Fruit fly (Drosophila melanogaster) whole organism, pupa: Measurements from ENCODE around the gene CG31122.

Experiments
- CG10348 ChIP-seq: fragments of 200-800 bp; sonication (Bioruptor generic); IDR thresholded peaks from 2 replicates; pipeline ENCODE4 v1.3.6; 2022; ENCODE audit warnings: missing biosample characterization, missing genetic modification characterization
- CG12605 ChIP-seq: fragments of 200-800 bp; sonication (Bioruptor generic); IDR thresholded peaks from 2 replicates; pipeline ENCODE4 v1.3.6; 2022; ENCODE audit warnings: missing biosample characterization, missing genetic modification characterization
- CG13204 ChIP-seq: fragments of 200-800 bp; sonication (Bioruptor generic); optimal IDR thresholded peaks from 2 replicates; lab custom pipeline; 2018; ENCODE audit warnings: missing biosample characterization, mild to moderate bottlenecking, missing genetic modification characterization, moderate library complexity
- CG14655 ChIP-seq: fragments of 200-800 bp; sonication (Bioruptor generic); optimal IDR thresholded peaks from 3 replicates; lab custom pipeline; 2017; ENCODE audit warnings: mild to moderate bottlenecking, missing biosample characterization, missing genetic modification reagents, missing genetic modification characterization
- CG15710 ChIP-seq: fragments of 200-800 bp; sonication (Bioruptor generic); optimal IDR thresholded peaks from 2 replicates; lab custom pipeline; 2018; ENCODE audit warnings: missing biosample characterization, mild to moderate bottlenecking, missing genetic modification characterization, moderate library complexity
- CG17806 ChIP-seq: fragments of 200-800 bp; sonication (Bioruptor generic); optimal IDR thresholded peaks from 2 replicates; lab custom pipeline; 2018; ENCODE audit warnings: missing biosample characterization, mild to moderate bottlenecking, missing genetic modification characterization, moderate library complexity
- CG32121 ChIP-seq: fragments of 200-800 bp; sonication (Bioruptor generic); IDR thresholded peaks from 2 replicates; pipeline ENCODE4 v1.3.6; 2022; ENCODE audit warnings: missing biosample characterization, missing genetic modification characterization
- CG34367 ChIP-seq: fragments of 200-800 bp; sonication (Bioruptor generic); optimal IDR thresholded peaks from 2 replicates; lab custom pipeline; 2018; ENCODE audit warnings: missing biosample characterization, mild to moderate bottlenecking, missing genetic modification characterization
- CG4496 ChIP-seq: fragments of 200-800 bp; sonication (Bioruptor generic); IDR thresholded peaks from 3 replicates; pipeline ENCODE4 v1.3.6; 2022; ENCODE audit warnings: missing biosample characterization, missing genetic modification characterization
- CG8159 ChIP-seq: fragments of 200-800 bp; sonication (Bioruptor generic); optimal IDR thresholded peaks from 3 replicates; lab custom pipeline; 2018; ENCODE audit warnings: missing biosample characterization, mild to moderate bottlenecking, missing genetic modification characterization, moderate library complexity
- CG8301 ChIP-seq: fragments of 200-800 bp; sonication (Bioruptor generic); optimal IDR thresholded peaks from 2 replicates; lab custom pipeline; 2018; ENCODE audit warnings: missing biosample characterization, mild to moderate bottlenecking, missing genetic modification characterization
- CG9948 ChIP-seq: fragments of 200-800 bp; sonication (Bioruptor generic); optimal IDR thresholded peaks from 2 replicates; lab custom pipeline; 2018; ENCODE audit warnings: missing biosample characterization, mild to moderate bottlenecking, missing genetic modification characterization, moderate library complexity
- D1 ChIP-seq: fragments of 200-800 bp; sonication (Bioruptor generic); optimal IDR thresholded peaks from 2 replicates; lab custom pipeline; 2018; ENCODE audit warnings: missing biosample characterization, mild to moderate bottlenecking, missing genetic modification characterization, moderate library complexity
- EcR ChIP-seq: fragments of 200-800 bp; sonication (Bioruptor generic); optimal IDR thresholded peaks from 3 replicates; lab custom pipeline; 2019; ENCODE audit warnings: missing biosample characterization, missing genetic modification characterization, mild to moderate bottlenecking, moderate library complexity, missing genetic modification reagents
- Ets98B ChIP-seq: fragments of 200-800 bp; sonication (Bioruptor generic); IDR thresholded peaks from 2 replicates; pipeline ENCODE4 v1.3.6; 2022; ENCODE audit warnings: missing biosample characterization, missing genetic modification characterization
- Pif1A ChIP-seq: fragments of 200-800 bp; sonication (Bioruptor generic); optimal IDR thresholded peaks from 3 replicates; lab custom pipeline; 2016; ENCODE audit warnings: missing biosample characterization, missing genetic modification characterization
- Pif1B ChIP-seq: fragments of 200-800 bp; sonication (Bioruptor generic); optimal IDR thresholded peaks from 3 replicates; lab custom pipeline; 2016; ENCODE audit warnings: missing biosample characterization, missing genetic modification characterization
- Snoo ChIP-seq: fragments of 200-800 bp; sonication (Bioruptor generic); optimal IDR thresholded peaks from 3 replicates; lab custom pipeline; 2017; ENCODE audit warnings: missing biosample characterization, mild to moderate bottlenecking, missing genetic modification characterization, inconsistent platforms
- fd96Ca ChIP-seq: fragments of 200-800 bp; sonication (Bioruptor generic); IDR thresholded peaks from 3 replicates; pipeline ENCODE4 v1.3.6; 2022; ENCODE audit warnings: missing biosample characterization, missing genetic modification characterization
- gl ChIP-seq: fragments of 200-800 bp; sonication (Bioruptor generic); optimal IDR thresholded peaks from 2 replicates; lab custom pipeline; 2018; ENCODE audit warnings: missing biosample characterization, mild to moderate bottlenecking, missing genetic modification characterization
- rn ChIP-seq: fragments of 200-800 bp; sonication (Bioruptor generic); IDR thresholded peaks from 2 replicates; pipeline ENCODE4 v1.3.6; 2022; ENCODE audit warnings: missing biosample characterization, missing genetic modification characterization

Gene CG31122

dm6 chr3R:18380251-18380812, 32.3 kb downstream of the CG31122 start:
- TF ChIP-seq CG8159 (no peak), CG15710 (no peak)

dm6 chr3R:18372688-18373304, 39.9 kb downstream of the CG31122 start, which contains the start of gene gl:
TSS of gene gl (minus strand) at chr3R:18372738.
- TF ChIP-seq CG14655 (GFP tag; lab: Kevin White, UChicago) (no peak), gl (tag; lab: Kevin White, UChicago) (peak; percentile 2)

dm6 chr3R:18371346-18371745, 41.3 kb downstream of the CG31122 start:
- peak; percentile 66 for TF ChIP-seq CG32121
- peak; percentile 36 for TF ChIP-seq Pif1A (GFP tag; lab: Kevin White, UChicago)
- TF ChIP-seq CG12605 (GFP tag; lab: Robert Waterston, UW) = peak; percentile 80
- TF ChIP-seq CG4496 (GFP tag; lab: Robert Waterston, UW) = peak; percentile 62; the same call in 2 of the 3 replicates
- TF ChIP-seq gl (tag; lab: Kevin White, UChicago) = peak; percentile 68
- peak; percentile 49 for TF ChIP-seq Ets98B (GFP tag; lab: Robert Waterston, UW)
- TF ChIP-seq fd96Ca (GFP tag; lab: Robert Waterston, UW) = peak; percentile 64; the same call in 2 of the 3 replicates
- no peak for TF ChIP-seq Snoo (tag; lab: Kevin White, UChicago)
- TF ChIP-seq CG34367 (tag; lab: Kevin White, UChicago) = peak; percentile 5
- TF ChIP-seq CG10348 (GFP tag; lab: Robert Waterston, UW) = no peak
- TF ChIP-seq, all 21 proteins: peak for 8

- TF ChIP-seq EcR (GFP tag; lab: Kevin White, UChicago) (no peak), CG14655 (GFP tag; lab: Kevin White, UChicago) (no peak), CG13204 (GFP tag; lab: Kevin White, UChicago) (no peak), CG10348 (GFP tag; lab: Robert Waterston, UW) (no peak)
Observed at dm6 chr3R:18368595-18368994, 44.1 kb downstream of the CG31122 start.

- TF ChIP-seq CG9948 (no peak), Ets98B (GFP tag; lab: Robert Waterston, UW) (no peak), fd96Ca (GFP tag; lab: Robert Waterston, UW) (0 out of 3 replicates have a peak, but pooled peaks have one; percentile 1)
Observed at dm6 chr3R:18366644-18366985, 46.1 kb downstream of the CG31122 start.

- TF ChIP-seq fd96Ca (GFP tag; lab: Robert Waterston, UW) (0 out of 3 replicates have a peak, but pooled peaks have one; percentile 29), rn (GFP tag; lab: Robert Waterston, UW) (no peak), CG9948 (no peak), CG17806 (tag; lab: Kevin White, UChicago) (peak; percentile 20), D1 (tag; lab: Kevin White, UChicago) (no peak), CG10348 (GFP tag; lab: Robert Waterston, UW) (no peak), CG14655 (GFP tag; lab: Kevin White, UChicago) (peak; percentile 47), CG8159 (peak; percentile 45), CG15710 (peak; percentile 45), CG8301 (no peak), CG4496 (GFP tag; lab: Robert Waterston, UW) (no peak), gl (tag; lab: Kevin White, UChicago) (no peak)
Observed at dm6 chr3R:18365978-18366643, 46.6 kb downstream of the CG31122 start, which contains the start of the genes WRNexo and Nup43. TSS of gene WRNexo (minus strand) at chr3R:18366162. TSS of gene Nup43 (plus strand) at chr3R:18366638.

dm6 chr3R:18361694-18362093, 51.0 kb downstream of the CG31122 start, which contains the start of gene hmw:
TSS of gene hmw (plus strand) at chr3R:18361994.
- no peak for TF ChIP-seq CG13204 (GFP tag; lab: Kevin White, UChicago)
- TF ChIP-seq CG34367 (tag; lab: Kevin White, UChicago) = no peak
- TF ChIP-seq gl (tag; lab: Kevin White, UChicago) = no peak
- TF ChIP-seq CG15710 = no peak
- TF ChIP-seq CG10348 (GFP tag; lab: Robert Waterston, UW) = no peak
- no peak for TF ChIP-seq CG4496 (GFP tag; lab: Robert Waterston, UW)
- no peak for TF ChIP-seq Snoo (tag; lab: Kevin White, UChicago)
- no peak for TF ChIP-seq Pif1B
- TF ChIP-seq CG12605 (GFP tag; lab: Robert Waterston, UW) = no peak
- TF ChIP-seq EcR (GFP tag; lab: Kevin White, UChicago) = no peak
- no peak for TF ChIP-seq CG8301
- no peak for TF ChIP-seq CG9948
- TF ChIP-seq fd96Ca (GFP tag; lab: Robert Waterston, UW) = no peak
- TF ChIP-seq Ets98B (GFP tag; lab: Robert Waterston, UW) = no peak
- TF ChIP-seq CG8159 = no peak
- TF ChIP-seq rn (GFP tag; lab: Robert Waterston, UW) = no peak
- TF ChIP-seq D1 (tag; lab: Kevin White, UChicago) = no peak
- TF ChIP-seq CG14655 (GFP tag; lab: Kevin White, UChicago) = no peak
